Fruit fly (Drosophila melanogaster): ENCODE measurements around the gene CG14298.

Gene CG14298

dm6 chr3R:18875228-18875627 is at the start of gene CG14298:
CG14298 (plus strand) TSS chr3R:18875528.
- peak; percentile 79 for TF ChIP-seq CG8281 (tag; optimal IDR thresholded peaks at IDR 0.05)
- TF ChIP-seq CG18262 (tag; optimal IDR thresholded peaks at IDR 0.05): no peak

dm6 chr3R:18849148-18849547 is 26.2 kb upstream of the CG14298 start, which contains the start of gene Octalpha2R:
Octalpha2R (minus strand) TSS chr3R:18849224.
- TF ChIP-seq H2.0 (GFP tag; IDR thresholded peaks at IDR 0.05) (no peak), gsb-n (tag; optimal IDR thresholded peaks at IDR 0.05) (no peak), Sox100B (GFP tag; optimal IDR thresholded peaks at IDR 0.05) (no peak), CG3407 (GFP tag; optimal IDR thresholded peaks at IDR 0.05) (no peak), org-1 (GFP tag; optimal IDR thresholded peaks at IDR 0.05) (no peak), Rfx (GFP tag; IDR thresholded peaks at IDR 0.05) (peak; percentile 31; the same call in 1 of the 2 replicates), Doc3 (GFP tag; IDR thresholded peaks at IDR 0.05; ENCODE audit: partially characterized antibody) (0 out of 3 replicates have a peak, but pooled peaks have one; percentile 29), crp (GFP tag; optimal IDR thresholded peaks at IDR 0.05) (no peak), CG15514 (GFP tag; optimal IDR thresholded peaks at IDR 0.05) (peak; percentile 18), CG17912 (GFP tag; optimal IDR thresholded peaks at IDR 0.05) (no peak), chinmo (GFP tag; IDR thresholded peaks at IDR 0.05; ENCODE audit: partially characterized antibody) (0 out of 4 replicates have a peak, but pooled peaks have one; percentile 58), CG17568 (GFP tag; optimal IDR thresholded peaks at IDR 0.05) (no peak), Hr39 (optimal IDR thresholded peaks at IDR 0.05) (no peak), CG7372 (GFP tag; IDR thresholded peaks at IDR 0.05) (no peak), Hsf (GFP tag; optimal IDR thresholded peaks at IDR 0.05) (no peak), pzg (GFP tag; optimal IDR thresholded peaks at IDR 0.05) (no peak), Pdp1 (GFP tag; optimal IDR thresholded peaks at IDR 0.05) (no peak), Dll (GFP tag; IDR thresholded peaks at IDR 0.05; ENCODE audit: partially characterized antibody) (no peak), CG10321 (GFP tag; IDR thresholded peaks at IDR 0.05) (0 out of 2 replicates have a peak, but pooled peaks have one; percentile 20), tna (GFP tag; IDR thresholded peaks at IDR 0.05; ENCODE audit: partially characterized antibody) (no peak), Camta (GFP tag; optimal IDR thresholded peaks at IDR 0.05) (no peak), Myb (GFP tag; optimal IDR thresholded peaks at IDR 0.05) (no peak), Dip3 (GFP tag; optimal IDR thresholded peaks at IDR 0.05) (no peak), Trl (optimal IDR thresholded peaks at IDR 0.05) (peak; percentile 87 to 93), Trl (GFP tag; optimal IDR thresholded peaks at IDR 0.05) (no peak), mld (GFP tag; IDR thresholded peaks at IDR 0.05; ENCODE audit: partially characterized antibody) (no peak), dimm (GFP tag; IDR thresholded peaks at IDR 0.05) (no peak), seq (GFP tag; IDR thresholded peaks at IDR 0.05) (0 out of 2 replicates have a peak, but pooled peaks have one; percentile 41), CG18599 (GFP tag; optimal IDR thresholded peaks at IDR 0.05) (no peak), CG2712 (tag; optimal IDR thresholded peaks at IDR 0.05) (no peak), CG14667 (GFP tag; IDR thresholded peaks at IDR 0.05) (no peak), pnt (GFP tag; optimal IDR thresholded peaks at IDR 0.05) (no peak), Xbp1 (GFP tag; optimal IDR thresholded peaks at IDR 0.05) (no peak), fd3F (GFP tag; optimal IDR thresholded peaks at IDR 0.05) (no peak), abd-A (tag; optimal IDR thresholded peaks at IDR 0.05) (peak; percentile 16), CG10959 (GFP tag; IDR thresholded peaks at IDR 0.05) (no peak), Hand (GFP tag; optimal IDR thresholded peaks at IDR 0.05) (no peak), Dad (GFP tag; optimal IDR thresholded peaks at IDR 0.05) (no peak), hbn (GFP tag; IDR thresholded peaks at IDR 0.05; ENCODE audit: partially characterized antibody) (no peak), ems (GFP tag; optimal IDR thresholded peaks at IDR 0.05) (no peak), CG12219 (GFP tag; optimal IDR thresholded peaks at IDR 0.05) (no peak), CG4820 (GFP tag; optimal IDR thresholded peaks at IDR 0.05) (no peak), CG4730 (GFP tag; IDR thresholded peaks at IDR 0.05) (no peak), Jarid2 (GFP tag; optimal IDR thresholded peaks at IDR 0.05) (peak; percentile 75), Hr51 (GFP tag; optimal IDR thresholded peaks at IDR 0.05) (no peak), CG9437 (GFP tag; optimal IDR thresholded peaks at IDR 0.05) (no peak), trh (GFP tag; optimal IDR thresholded peaks at IDR 0.05) (no peak)
